Fruit fly (Drosophila melanogaster): ENCODE measurements around the gene Fuca.

Gene Fuca

dm6 chr3L:11487327-11487973 lies 35.1 kb downstream of the Fuca start, which contains the start of gene chrb (continued):
- TF ChIP-seq BtbVII (GFP tag; optimal IDR thresholded peaks at IDR 0.05) (peak; percentile 83), Dfd (GFP tag; optimal IDR thresholded peaks at IDR 0.05) (no peak), Side (GFP tag; optimal IDR thresholded peaks at IDR 0.05) (peak; percentile 36), inv (GFP tag; IDR thresholded peaks at IDR 0.05; ENCODE audit: partially characterized antibody) (peak; percentile 39; the same call in 1 of the 2 replicates), abd-A (tag; optimal IDR thresholded peaks at IDR 0.05) (peak; percentile 86), sc (optimal IDR thresholded peaks at IDR 0.05) (no peak), sc (GFP tag; optimal IDR thresholded peaks at IDR 0.05) (no peak), CG18764 (GFP tag; optimal IDR thresholded peaks at IDR 0.05) (no peak), CG10274 (GFP tag; optimal IDR thresholded peaks at IDR 0.05) (no peak), CG15696 (tag; optimal IDR thresholded peaks at IDR 0.05) (no peak), dpn (GFP tag; optimal IDR thresholded peaks at IDR 0.05) (peak; percentile 23 to 54), Nf-YA (GFP tag; IDR thresholded peaks at IDR 0.05) (no peak), CG15269 (tag; optimal IDR thresholded peaks at IDR 0.05) (peak; percentile 62), CG2875 (GFP tag; optimal IDR thresholded peaks at IDR 0.05) (peak; percentile 62), seq (GFP tag; IDR thresholded peaks at IDR 0.05) (peak; percentile 22; the same call in 1 of the 2 replicates), luna (GFP tag; optimal IDR thresholded peaks at IDR 0.05) (no peak), CG16813 (GFP tag; IDR thresholded peaks at IDR 0.05; ENCODE audit: partially characterized antibody) (peak; percentile 43; the same call in 1 of the 3 replicates), rib (GFP tag; IDR thresholded peaks at IDR 0.05) (no peak; the same call in 1 of the 2 replicates), Fer2 (tag; optimal IDR thresholded peaks at IDR 0.05) (no peak), grn (GFP tag; optimal IDR thresholded peaks at IDR 0.05) (no peak), CG13123 (GFP tag; optimal IDR thresholded peaks at IDR 0.05) (no peak), CG3065 (GFP tag; optimal IDR thresholded peaks at IDR 0.05) (no peak), croc (GFP tag; conservative IDR thresholded peaks at IDR 0.05) (no peak), CG13624 (GFP tag; optimal IDR thresholded peaks at IDR 0.05) (peak; percentile 67), tll (GFP tag; optimal IDR thresholded peaks at IDR 0.05) (no peak), H2.0 (GFP tag; IDR thresholded peaks at IDR 0.05) (0 out of 2 replicates have a peak, but pooled peaks have one; percentile 15), dimm (GFP tag; IDR thresholded peaks at IDR 0.05) (no peak), pfk (GFP tag; optimal IDR thresholded peaks at IDR 0.05) (peak; percentile 72), CG8478 (optimal IDR thresholded peaks at IDR 0.05) (no peak), Ssrp (tag; optimal IDR thresholded peaks at IDR 0.05) (no peak), CG6791 (GFP tag; IDR thresholded peaks at IDR 0.05; ENCODE audit: partially characterized antibody) (peak; percentile 71; the same call in 1 of the 3 replicates), CG15479 (GFP tag; optimal IDR thresholded peaks at IDR 0.05) (peak; percentile 29), ac (GFP tag; optimal IDR thresholded peaks at IDR 0.05) (no peak), CG2120 (GFP tag; optimal IDR thresholded peaks at IDR 0.05) (peak; percentile 29), mam (GFP tag; optimal IDR thresholded peaks at IDR 0.05) (no peak), CG12155 (GFP tag; optimal IDR thresholded peaks at IDR 0.05) (no peak), Pdp1 (GFP tag; optimal IDR thresholded peaks at IDR 0.05) (peak in 1 of 2 experiments; percentile 52), CG6683 (GFP tag; optimal IDR thresholded peaks at IDR 0.05) (no peak), emc (GFP tag; optimal IDR thresholded peaks at IDR 0.05) (no peak), crp (GFP tag; optimal IDR thresholded peaks at IDR 0.05) (peak; percentile 47 to 85), CG31365 (tag; optimal IDR thresholded peaks at IDR 0.05) (peak; percentile 2), CG18262 (tag; optimal IDR thresholded peaks at IDR 0.05) (peak; percentile 46), zf30C (GFP tag; optimal IDR thresholded peaks at IDR 0.05) (peak; percentile 28), CG7271 (tag; optimal IDR thresholded peaks at IDR 0.05) (no peak), CG8388 (GFP tag; optimal IDR thresholded peaks at IDR 0.05) (peak; percentile 27), Mes4 (GFP tag; optimal IDR thresholded peaks at IDR 0.05) (peak; percentile 50), lab (GFP tag; optimal IDR thresholded peaks at IDR 0.05) (peak; percentile 79), her (GFP tag; optimal IDR thresholded peaks at IDR 0.05) (peak; percentile 81), CG30431 (GFP tag; optimal IDR thresholded peaks at IDR 0.05) (no peak)
